Fruit fly (Drosophila melanogaster) whole organism, embryonic: Measurements from ENCODE around the gene Miga.

Experiments
- Atf6 ChIP-seq: fragments of 200-800 bp; sonication (Bioruptor generic); IDR thresholded peaks from 2 replicates; pipeline ENCODE4 v1.3.6; 2022; ENCODE audit warnings: missing biosample characterization, missing genetic modification characterization
- BtbVII ChIP-seq: fragments of 200-800 bp; sonication (Bioruptor generic); optimal IDR thresholded peaks from 3 replicates; lab custom pipeline; 2017; ENCODE audit warnings: missing biosample characterization, mild to moderate bottlenecking, missing genetic modification characterization
- CG10147 ChIP-seq: fragments of 200-800 bp; sonication (Bioruptor generic); optimal IDR thresholded peaks from 2 replicates; lab custom pipeline; 2019; ENCODE audit warnings: missing biosample characterization, mild to moderate bottlenecking, missing genetic modification characterization, moderate library complexity
- CG10274 ChIP-seq: fragments of 200-800 bp; sonication (Bioruptor generic); optimal IDR thresholded peaks from 3 replicates; lab custom pipeline; 2017; ENCODE audit warnings: missing biosample characterization, mild to moderate bottlenecking, missing genetic modification characterization
- CG10321 ChIP-seq: fragments of 200-800 bp; sonication (Bioruptor generic); IDR thresholded peaks from 2 replicates; pipeline ENCODE4 v1.3.6; 2022; ENCODE audit warnings: missing biosample characterization, missing genetic modification characterization
- CG10543 ChIP-seq: fragments of 200-800 bp; sonication (Bioruptor generic); optimal IDR thresholded peaks from 3 replicates; lab custom pipeline; 2017; ENCODE audit warnings: missing biosample characterization, mild to moderate bottlenecking, missing genetic modification characterization, moderate library complexity
- CG12391 ChIP-seq: fragments of 200-800 bp; sonication (Bioruptor generic); optimal IDR thresholded peaks from 3 replicates; lab custom pipeline; 2018; ENCODE audit warnings: missing biosample characterization, mild to moderate bottlenecking, missing genetic modification characterization, moderate library complexity
- CG17829 ChIP-seq: fragments of 200-800 bp; optimal IDR thresholded peaks from 2 replicates; lab custom pipeline; 2019; ENCODE audit warnings: missing biosample characterization, mild to moderate bottlenecking, missing genetic modification characterization, moderate library complexity
- CG2889 ChIP-seq: fragments of 200-800 bp; sonication (Bioruptor generic); IDR thresholded peaks from 3 replicates; pipeline ENCODE4 v1.3.6; 2022; ENCODE audit warnings: missing biosample characterization, missing genetic modification characterization
- CG32767 ChIP-seq: fragments of 200-800 bp; sonication (Bioruptor generic); IDR thresholded peaks from 2 replicates; pipeline ENCODE4 v1.3.6; 2022; ENCODE audit warnings: missing biosample characterization, missing genetic modification characterization
- CG34224 ChIP-seq: fragments of 200-800 bp; sonication (Bioruptor generic); IDR thresholded peaks from 3 replicates; pipeline ENCODE4 v1.3.6; 2022; ENCODE audit warnings: missing biosample characterization, missing genetic modification characterization; ENCODE audit not compliant: partially characterized antibody
- CG4854 ChIP-seq: fragments of 200-800 bp; sonication (Bioruptor generic); optimal IDR thresholded peaks from 2 replicates; lab custom pipeline; 2016; ENCODE audit warnings: missing biosample characterization, missing genetic modification characterization, inconsistent platforms
- CG6175 ChIP-seq: fragments of 200-800 bp; sonication (Bioruptor generic); IDR thresholded peaks from 3 replicates; pipeline ENCODE4 v1.3.6; 2022; ENCODE audit warnings: missing biosample characterization, missing genetic modification characterization
- CG6765 ChIP-seq: fragments of 200-800 bp; sonication (Bioruptor generic); optimal IDR thresholded peaks from 3 replicates; lab custom pipeline; 2017; ENCODE audit warnings: missing biosample characterization, mild to moderate bottlenecking, missing genetic modification characterization
- CG7271 ChIP-seq: fragments of 200-800 bp; sonication (Bioruptor generic); optimal IDR thresholded peaks from 2 replicates; lab custom pipeline; 2018; ENCODE audit warnings: missing biosample characterization, mild to moderate bottlenecking, missing genetic modification characterization, moderate library complexity
- CG8765 ChIP-seq: fragments of 200-800 bp; sonication (Bioruptor generic); IDR thresholded peaks from 2 replicates; pipeline ENCODE4 v1.3.6; 2022; ENCODE audit warnings: missing biosample characterization, missing genetic modification characterization
- CTCF ChIP-seq: fragments of 200-800 bp; sonication (Bioruptor generic); optimal IDR thresholded peaks from 2 replicates; lab custom pipeline; 2017; ENCODE audit warnings: missing biosample characterization, mild to moderate bottlenecking, missing genetic modification characterization, moderate library complexity
- Chrac-16 ChIP-seq: fragments of 200-800 bp; sonication (Bioruptor generic); optimal IDR thresholded peaks from 3 replicates; lab custom pipeline; 2016; ENCODE audit warnings: missing biosample characterization, missing genetic modification characterization
- Dbx ChIP-seq: fragments of 200-800 bp; sonication (Bioruptor generic); IDR thresholded peaks from 3 replicates; pipeline ENCODE4 v1.3.6; 2022; ENCODE audit warnings: missing biosample characterization, missing genetic modification characterization
- Deaf1 ChIP-seq: fragments of 200-800 bp; optimal IDR thresholded peaks from 3 replicates; lab custom pipeline; 2019; ENCODE audit warnings: missing biosample characterization, mild to moderate bottlenecking, missing genetic modification characterization, moderate library complexity
- Dip2 ChIP-seq: fragments of 200-800 bp; sonication (Bioruptor generic); IDR thresholded peaks from 2 replicates; pipeline ENCODE4 v1.3.6; 2022; ENCODE audit warnings: missing biosample characterization, missing genetic modification characterization
- Hr51 ChIP-seq, 2 experiments: fragments of 200-800 bp; sonication (Bioruptor generic); optimal IDR thresholded peaks; 2 replicates in 1 of 2; 3 replicates in 1 of 2; lab custom pipeline; 2016 to 2018; ENCODE audit warnings: missing biosample characterization in 2 of 2, missing genetic modification characterization in 2 of 2, mild to moderate bottlenecking in 1 of 2, moderate library complexity in 1 of 2
- MTF-1 ChIP-seq: fragments of 200-800 bp; sonication (Bioruptor generic); optimal IDR thresholded peaks from 2 replicates; lab custom pipeline; 2018; ENCODE audit warnings: missing biosample characterization, mild to moderate bottlenecking, missing genetic modification characterization, borderline replicate concordance
- NC2α ChIP-seq: fragments of 200-800 bp; sonication (Bioruptor generic); optimal IDR thresholded peaks from 2 replicates; lab custom pipeline; 2016; ENCODE audit warnings: missing biosample characterization, missing genetic modification characterization
- NK7.1 ChIP-seq: fragments of 200-800 bp; sonication (Bioruptor generic); optimal IDR thresholded peaks from 3 replicates; lab custom pipeline; 2016; ENCODE audit warnings: missing biosample characterization, missing genetic modification characterization
- Nf-YA ChIP-seq: fragments of 200-800 bp; sonication (Bioruptor generic); IDR thresholded peaks from 2 replicates; pipeline ENCODE4 v1.3.6; 2022; ENCODE audit warnings: missing biosample characterization, missing genetic modification characterization
- Optix ChIP-seq: fragments of 200-800 bp; sonication (Bioruptor generic); IDR thresholded peaks from 3 replicates; pipeline ENCODE4 v1.3.6; 2022; ENCODE audit warnings: missing biosample characterization, missing genetic modification characterization
- Taf1 ChIP-seq: fragments of 200-800 bp; sonication (Bioruptor generic); IDR thresholded peaks from 2 replicates; pipeline ENCODE4 v1.3.6; 2022; ENCODE audit warnings: missing biosample characterization, missing genetic modification characterization
- Tbp ChIP-seq: fragments of >200 bp; optimal IDR thresholded peaks from 2 replicates; lab custom pipeline; 2018; ENCODE audit warnings: missing biosample characterization, missing genetic modification characterization
- Trl ChIP-seq, 3 experiments: fragments of >200 bp in 2 of 3; fragments of 200-800 bp in 1 of 3; sonication (Bioruptor generic) in 1 of 3; optimal IDR thresholded peaks; 2 replicates in 1 of 3; 3 replicates in 2 of 3; lab custom pipeline; 2016 to 2017; ENCODE audit warnings: missing biosample characterization in 1 of 3, missing genetic modification characterization in 1 of 3
- ac ChIP-seq: fragments of 200-800 bp; sonication (Bioruptor generic); optimal IDR thresholded peaks from 3 replicates; lab custom pipeline; 2017; ENCODE audit warnings: missing biosample characterization, mild to moderate bottlenecking, missing genetic modification characterization
- bowl ChIP-seq: fragments of 200-800 bp; sonication (Bioruptor generic); IDR thresholded peaks from 2 replicates; pipeline ENCODE4 v1.3.6; 2022; ENCODE audit warnings: missing biosample characterization, missing genetic modification characterization
- caup ChIP-seq: fragments of 200-800 bp; sonication (Bioruptor generic); optimal IDR thresholded peaks from 3 replicates; lab custom pipeline; 2017; ENCODE audit warnings: missing biosample characterization, mild to moderate bottlenecking, missing genetic modification characterization, moderate library complexity; ENCODE audit not compliant: severe bottlenecking
- chinmo ChIP-seq: fragments of 200-800 bp; sonication (Bioruptor generic); IDR thresholded peaks from 4 replicates; pipeline ENCODE4 v1.3.6; 2022; ENCODE audit warnings: missing biosample characterization, missing genetic modification characterization; ENCODE audit not compliant: partially characterized antibody
- en ChIP-seq: fragments of 200-800 bp; sonication (Bioruptor generic); optimal IDR thresholded peaks from 2 replicates; lab custom pipeline; 2016; ENCODE audit warnings: missing biosample characterization, missing genetic modification characterization
- exex ChIP-seq: fragments of 200-800 bp; sonication (Bioruptor generic); optimal IDR thresholded peaks from 4 replicates; lab custom pipeline; 2018; ENCODE audit warnings: missing biosample characterization, mild to moderate bottlenecking, missing genetic modification characterization, moderate library complexity
- grn ChIP-seq: fragments of 200-800 bp; sonication (Bioruptor generic); optimal IDR thresholded peaks from 3 replicates; lab custom pipeline; 2017; ENCODE audit warnings: missing biosample characterization, missing genetic modification characterization
- gsb ChIP-seq: fragments of 200-800 bp; sonication (Bioruptor generic); IDR thresholded peaks from 2 replicates; pipeline ENCODE4 v1.3.6; 2022; ENCODE audit warnings: missing biosample characterization, missing genetic modification characterization
- hkb ChIP-seq, 2 experiments: fragments of 200-800 bp in 1 of 2; fragments of >200 bp in 1 of 2; sonication (Bioruptor generic) in 1 of 2; IDR thresholded peaks in 1 of 2; optimal IDR thresholded peaks in 1 of 2; 2 replicates each; pipeline versions ENCODE4 v1.3.6 to Lab custom; 2017 to 2022; ENCODE audit warnings: missing biosample characterization in 1 of 2, missing genetic modification characterization in 1 of 2
- ind ChIP-seq: fragments of 200-800 bp; sonication (Bioruptor generic); optimal IDR thresholded peaks from 3 replicates; lab custom pipeline; 2016; ENCODE audit warnings: missing biosample characterization, missing genetic modification characterization
- lab ChIP-seq: fragments of 200-800 bp; sonication (Bioruptor generic); optimal IDR thresholded peaks from 3 replicates; lab custom pipeline; 2017; ENCODE audit warnings: missing biosample characterization, missing genetic modification characterization, mild to moderate bottlenecking, moderate library complexity, missing genetic modification reagents
- nom ChIP-seq: fragments of 200-800 bp; sonication (Bioruptor generic); optimal IDR thresholded peaks from 2 replicates; lab custom pipeline; 2017; ENCODE audit warnings: missing biosample characterization, missing genetic modification characterization, mild to moderate bottlenecking, moderate library complexity, missing genetic modification reagents
- otp ChIP-seq: fragments of 200-800 bp; sonication (Bioruptor generic); IDR thresholded peaks from 3 replicates; pipeline ENCODE4, ENCODE4 v1.3.6; 2022; ENCODE audit warnings: missing biosample characterization, missing genetic modification characterization
- row ChIP-seq: fragments of 200-800 bp; sonication (Bioruptor generic); IDR thresholded peaks from 3 replicates; pipeline ENCODE4 v1.3.6; 2022; ENCODE audit warnings: missing biosample characterization, missing genetic modification characterization
- sim ChIP-seq: fragments of 200-800 bp; sonication (Bioruptor generic); IDR thresholded peaks from 2 replicates; pipeline ENCODE4 v1.3.6; 2022; ENCODE audit warnings: missing biosample characterization, missing genetic modification characterization
- so ChIP-seq: fragments of 200-800 bp; sonication (Bioruptor generic); IDR thresholded peaks from 3 replicates; pipeline ENCODE4 v1.3.6; 2022; ENCODE audit warnings: missing biosample characterization, missing genetic modification characterization
- stc ChIP-seq: fragments of 200-800 bp; sonication (Bioruptor generic); IDR thresholded peaks from 2 replicates; pipeline ENCODE4 v1.3.6; 2022; ENCODE audit warnings: missing biosample characterization, missing genetic modification characterization
- wek ChIP-seq: fragments of 200-800 bp; sonication (Bioruptor generic); optimal IDR thresholded peaks from 3 replicates; lab custom pipeline; 2018; ENCODE audit warnings: missing biosample characterization, mild to moderate bottlenecking, missing genetic modification characterization, moderate library complexity
- zfh1 ChIP-seq: fragments of 200-800 bp; sonication (Bioruptor generic); IDR thresholded peaks from 3 replicates; pipeline ENCODE4 v1.3.6; 2022; ENCODE audit warnings: missing biosample characterization, missing genetic modification characterization

Gene Miga

dm6 chrX:8411532-8411960 lies 26.1 kb downstream of the Miga start, which contains the start of gene lawc (continued):
- TF ChIP-seq CG4854 (GFP tag; lab: Kevin White, UChicago) (no peak), Nf-YA (peak; percentile 11; the same call in 1 of the 2 replicates), nom (GFP tag; lab: Kevin White, UChicago) (peak; percentile 82), CG10321 (GFP tag; lab: Robert Waterston, UW) (peak; percentile 49), Deaf1 (tag; lab: Kevin White, UChicago) (peak; percentile 68), grn (GFP tag; lab: Kevin White, UChicago) (peak; percentile 26), CTCF (GFP tag; lab: Kevin White, UChicago) (peak; percentile 23), Atf6 (GFP tag; lab: Robert Waterston, UW) (peak; percentile 83; the same call in 1 of the 2 replicates), stc (GFP tag; lab: Robert Waterston, UW) (peak; percentile 35; the same call in 1 of the 2 replicates), CG12391 (tag; lab: Kevin White, UChicago) (no peak), CG7271 (tag; lab: Kevin White, UChicago) (no peak), Dip2 (GFP tag; lab: Robert Waterston, UW) (no peak), NK7.1 (GFP tag; lab: Kevin White, UChicago) (no peak), CG10274 (GFP tag; lab: Kevin White, UChicago) (peak; percentile 3), ind (GFP tag; lab: Kevin White, UChicago) (no peak), Trl (optimal IDR thresholded peaks at IDR 0.05; lab: Kevin White, UChicago) (peak; percentile 75 to 87), Trl (GFP tag; optimal IDR thresholded peaks at IDR 0.05; lab: Kevin White, UChicago) (peak; percentile 19), lab (GFP tag; lab: Kevin White, UChicago) (peak; percentile 87), sim (GFP tag; lab: Robert Waterston, UW) (peak; percentile 67; the same call in 1 of the 2 replicates), bowl (GFP tag; lab: Robert Waterston, UW) (peak; percentile 77; the same call in 1 of the 2 replicates), wek (peak; percentile 52), so (GFP tag; lab: Robert Waterston, UW) (peak; percentile 75; the same call in 2 of the 3 replicates), NC2α (no peak), ac (GFP tag; lab: Kevin White, UChicago) (peak; percentile 0), Hr51 (GFP tag; optimal IDR thresholded peaks at IDR 0.05; lab: Kevin White, UChicago) (no peak), CG34224 (peak; percentile 44), BtbVII (GFP tag; lab: Kevin White, UChicago) (peak; percentile 66), otp (GFP tag; lab: Robert Waterston, UW) (peak; percentile 17; the same call in 1 of the 3 replicates), CG10543 (GFP tag; lab: Kevin White, UChicago) (peak; percentile 85), CG6175 (GFP tag; lab: Robert Waterston, UW) (0 out of 3 replicates have a peak, but pooled peaks have one; percentile 48), CG32767 (GFP tag; lab: Robert Waterston, UW) (peak; percentile 52; the same call in 1 of the 2 replicates), Taf1 (peak; percentile 29; the same call in 1 of the 2 replicates), en (GFP tag; lab: Kevin White, UChicago) (no peak), Chrac-16 (no peak), Dbx (peak; percentile 84; the same call in 2 of the 3 replicates), CG17829 (tag; lab: Kevin White, UChicago) (peak; percentile 54), exex (tag; lab: Kevin White, UChicago) (no peak), zfh1 (0 out of 3 replicates have a peak, but pooled peaks have one; percentile 43), CG8765 (GFP tag; lab: Robert Waterston, UW) (peak; percentile 98), row (GFP tag; lab: Robert Waterston, UW) (no peak; the same call in 2 of the 3 replicates), hkb (optimal IDR thresholded peaks at IDR 0.05; lab: Kevin White, UChicago) (no peak), hkb (GFP tag; IDR thresholded peaks at IDR 0.05; lab: Robert Waterston, UW) (peak; percentile 64), chinmo (GFP tag; lab: Robert Waterston, UW) (peak; percentile 84; the same call in 3 of the 4 replicates), CG6765 (GFP tag; lab: Kevin White, UChicago) (peak; percentile 84), MTF-1 (peak; percentile 34), CG2889 (0 out of 3 replicates have a peak, but pooled peaks have one; percentile 19), caup (peak; percentile 70), CG10147 (GFP tag; lab: Kevin White, UChicago) (peak; percentile 72), Tbp (GFP tag; lab: Kevin White, UChicago) (no peak), gsb (peak; percentile 53), Optix (peak; percentile 44; the same call in 1 of the 3 replicates)
